Worm (Caenorhabditis elegans) whole organism, L4/young adult: ENCODE results near the gene clec-243.

Experiments used
- W03F9.2 ChIP-seq: fragments of 150-350 bp; optimal IDR thresholded peaks from 2 replicates; lab custom pipeline; 2014; ENCODE audit warnings: missing biosample characterization, missing genetic modification characterization
- dao-5 ChIP-seq: sonication (generic microtip); optimal IDR thresholded peaks from 2 replicates; lab custom pipeline; 2016; ENCODE audit warnings: missing genotype, missing genetic modification characterization, moderate library complexity, missing compliant biosample characterization
- him-1 ChIP-seq: sonication (generic microtip); optimal IDR thresholded peaks from 2 replicates; lab custom pipeline; 2016; ENCODE audit warnings: missing genotype, missing genetic modification reagents, missing genetic modification characterization, missing compliant biosample characterization

- no peak for TF ChIP-seq him-1
- no peak for TF ChIP-seq dao-5
- no peak for TF ChIP-seq W03F9.2
Measured at ce11 chrV:17261385-17261784, 12.6 kb upstream of the clec-243 start.
